Fruit fly (Drosophila melanogaster) whole organism, embryonic: Measurements from ENCODE around the gene mRpL10.
A peak's percentile ranks its signal among the peaks of the same experiment; 100 is the strongest.

ENCODE experiments used
- Bdp1 ChIP-seq: fragments of 200-800 bp; sonication (Bioruptor generic); optimal IDR thresholded peaks from 3 replicates; lab custom pipeline; 2016; ENCODE audit warnings: missing biosample characterization, missing genetic modification characterization
- CG12104 ChIP-seq: fragments of 200-800 bp; sonication (Bioruptor generic); optimal IDR thresholded peaks from 3 replicates; lab custom pipeline; 2016; ENCODE audit warnings: missing biosample characterization, missing genetic modification characterization
- CG12236 ChIP-seq: fragments of 200-800 bp; sonication (Bioruptor generic); optimal IDR thresholded peaks from 2 replicates; lab custom pipeline; 2016; ENCODE audit warnings: missing biosample characterization, missing genetic modification characterization
- CG13123 ChIP-seq: fragments of 200-800 bp; sonication (Bioruptor generic); optimal IDR thresholded peaks from 2 replicates; lab custom pipeline; 2016; ENCODE audit warnings: missing biosample characterization, missing genetic modification characterization
- CG13424 ChIP-seq: fragments of 200-800 bp; sonication (Bioruptor generic); optimal IDR thresholded peaks from 2 replicates; lab custom pipeline; 2019; ENCODE audit warnings: missing biosample characterization, mild to moderate bottlenecking, missing genetic modification characterization, moderate library complexity
- CG13775 ChIP-seq: fragments of 200-800 bp; sonication (Bioruptor generic); optimal IDR thresholded peaks from 3 replicates; lab custom pipeline; 2017; ENCODE audit warnings: missing biosample characterization, mild to moderate bottlenecking, missing genetic modification characterization
- CG14965 ChIP-seq: fragments of 200-800 bp; sonication (Bioruptor generic); optimal IDR thresholded peaks from 2 replicates; lab custom pipeline; 2016; ENCODE audit warnings: missing biosample characterization, missing genetic modification characterization, borderline replicate concordance
- CG3065 ChIP-seq: fragments of 200-800 bp; sonication (Bioruptor generic); optimal IDR thresholded peaks from 2 replicates; lab custom pipeline; 2016; ENCODE audit warnings: missing biosample characterization, missing genetic modification characterization
- CG32772 ChIP-seq: fragments of 200-800 bp; sonication (Bioruptor generic); IDR thresholded peaks from 2 replicates; pipeline ENCODE4 v1.3.6; 2022; ENCODE audit warnings: missing biosample characterization, missing genetic modification characterization
- CG33557 ChIP-seq: fragments of 200-800 bp; sonication (Bioruptor generic); optimal IDR thresholded peaks from 2 replicates; lab custom pipeline; 2019; ENCODE audit warnings: missing biosample characterization, mild to moderate bottlenecking, missing genetic modification characterization, moderate library complexity
- CG3726 ChIP-seq: fragments of 200-800 bp; sonication (Bioruptor generic); IDR thresholded peaks from 3 replicates; pipeline ENCODE4, ENCODE4 v1.3.6; 2022; ENCODE audit warnings: missing biosample characterization, missing genetic modification characterization
- CG5180 ChIP-seq: fragments of 200-800 bp; sonication (Bioruptor generic); optimal IDR thresholded peaks from 3 replicates; lab custom pipeline; 2017; ENCODE audit warnings: missing biosample characterization, missing genetic modification characterization, mild to moderate bottlenecking, moderate library complexity, missing genetic modification reagents
- CG6765 ChIP-seq: fragments of 200-800 bp; sonication (Bioruptor generic); optimal IDR thresholded peaks from 3 replicates; lab custom pipeline; 2017; ENCODE audit warnings: missing biosample characterization, mild to moderate bottlenecking, missing genetic modification characterization
- CG8359 ChIP-seq: fragments of 200-800 bp; sonication (Bioruptor generic); optimal IDR thresholded peaks from 2 replicates; lab custom pipeline; 2017; ENCODE audit warnings: missing biosample characterization, mild to moderate bottlenecking, missing genetic modification characterization, borderline replicate concordance
- CG9727 ChIP-seq: fragments of 200-800 bp; sonication (Bioruptor generic); optimal IDR thresholded peaks from 3 replicates; lab custom pipeline; 2017; ENCODE audit warnings: missing biosample characterization, mild to moderate bottlenecking, missing genetic modification characterization
- D ChIP-seq, 2 experiments: fragments of 200-800 bp in 1 of 2; fragments of >200 bp in 1 of 2; sonication (Bioruptor generic) in 1 of 2; optimal IDR thresholded peaks; 2 replicates in 1 of 2; 3 replicates in 1 of 2; lab custom pipeline; 2017; ENCODE audit warnings: mild to moderate bottlenecking in 1 of 2, missing biosample characterization in 1 of 2, missing genetic modification characterization in 1 of 2, missing genetic modification reagents in 1 of 2
- E2f2 ChIP-seq: fragments of 200-800 bp; sonication (Bioruptor generic); IDR thresholded peaks from 2 replicates; pipeline ENCODE4 v1.3.6; 2022; ENCODE audit warnings: missing biosample characterization, missing genetic modification characterization
- Fer3 ChIP-seq: fragments of 200-800 bp; sonication (Bioruptor generic); optimal IDR thresholded peaks from 2 replicates; lab custom pipeline; 2018; ENCODE audit warnings: missing biosample characterization, mild to moderate bottlenecking, missing genetic modification characterization, moderate library complexity
- Lim3 ChIP-seq: fragments of 200-800 bp; sonication (Bioruptor generic); IDR thresholded peaks from 2 replicates; pipeline ENCODE4 v1.3.6; 2022; ENCODE audit warnings: missing biosample characterization, missing genetic modification characterization
- NFAT ChIP-seq: fragments of 200-800 bp; sonication (Bioruptor generic); IDR thresholded peaks from 2 replicates; pipeline ENCODE4 v1.3.6; 2022; ENCODE audit warnings: missing biosample characterization, missing genetic modification characterization
- Spps ChIP-seq: fragments of 200-800 bp; sonication (Bioruptor generic); optimal IDR thresholded peaks from 2 replicates; lab custom pipeline; 2018; ENCODE audit warnings: missing biosample characterization, mild to moderate bottlenecking, missing genetic modification characterization
- Sry-β ChIP-seq: fragments of 200-800 bp; sonication (Bioruptor generic); optimal IDR thresholded peaks from 2 replicates; lab custom pipeline; 2018; ENCODE audit warnings: missing biosample characterization, mild to moderate bottlenecking, missing genetic modification characterization, moderate library complexity
- Vsx1 ChIP-seq: fragments of 200-800 bp; sonication (Bioruptor generic); optimal IDR thresholded peaks from 2 replicates; lab custom pipeline; 2017; ENCODE audit warnings: missing biosample characterization, mild to moderate bottlenecking, missing genetic modification characterization, missing genetic modification reagents
- ase ChIP-seq: fragments of 200-800 bp; sonication (Bioruptor generic); IDR thresholded peaks from 3 replicates; pipeline ENCODE4 v1.3.6; 2022; ENCODE audit warnings: missing biosample characterization, missing genetic modification characterization
- chif ChIP-seq, 2 experiments: fragments of 200-800 bp; sonication (Bioruptor generic); optimal IDR thresholded peaks; 3 replicates each; lab custom pipeline; 2016; ENCODE audit warnings: missing biosample characterization in 2 of 2, missing genetic modification characterization in 2 of 2
- dimm ChIP-seq: fragments of 200-800 bp; sonication (Bioruptor generic); IDR thresholded peaks from 2 replicates; pipeline ENCODE4 v1.3.6; 2022; ENCODE audit warnings: missing biosample characterization, missing genetic modification characterization
- fd102C ChIP-seq: fragments of 200-800 bp; sonication (Bioruptor generic); optimal IDR thresholded peaks from 2 replicates; lab custom pipeline; 2018; ENCODE audit warnings: missing biosample characterization, mild to moderate bottlenecking, missing genetic modification characterization, moderate library complexity
- gcm ChIP-seq: fragments of 200-800 bp; sonication (Bioruptor generic); optimal IDR thresholded peaks from 2 replicates; lab custom pipeline; 2019; ENCODE audit warnings: missing biosample characterization, mild to moderate bottlenecking, missing genetic modification characterization, moderate library complexity
- her ChIP-seq: fragments of 200-800 bp; sonication (Bioruptor generic); optimal IDR thresholded peaks from 2 replicates; lab custom pipeline; 2016; ENCODE audit warnings: missing biosample characterization, missing genetic modification characterization
- jing ChIP-seq: fragments of 200-800 bp; sonication (Bioruptor generic); optimal IDR thresholded peaks from 2 replicates; lab custom pipeline; 2018; ENCODE audit warnings: missing biosample characterization, mild to moderate bottlenecking, missing genetic modification characterization
- nerfin-1 ChIP-seq: fragments of 200-800 bp; sonication (Bioruptor generic); optimal IDR thresholded peaks from 3 replicates; lab custom pipeline; 2019; ENCODE audit warnings: missing biosample characterization, mild to moderate bottlenecking, missing genetic modification characterization, moderate library complexity
- pan ChIP-seq, 4 experiments: fragments of >200 bp in 3 of 4; fragments of 200-800 bp in 1 of 4; sonication (Bioruptor generic) in 1 of 4; optimal IDR thresholded peaks in 3 of 4; IDR thresholded peaks in 1 of 4; 2 replicates each; pipeline versions ENCODE4 v1.3.6 to Lab custom; 2017 to 2022; ENCODE audit warnings: missing biosample characterization in 2 of 4, missing genetic modification characterization in 2 of 4, mixed read lengths in 1 of 4
- pb ChIP-seq: fragments of 200-800 bp; sonication (Bioruptor generic); optimal IDR thresholded peaks from 3 replicates; lab custom pipeline; 2016; ENCODE audit warnings: missing biosample characterization, missing genetic modification characterization
- repo ChIP-seq: fragments of 200-800 bp; sonication (Bioruptor generic); optimal IDR thresholded peaks from 2 replicates; lab custom pipeline; 2016; ENCODE audit warnings: missing biosample characterization, missing genetic modification characterization
- row ChIP-seq: fragments of 200-800 bp; sonication (Bioruptor generic); IDR thresholded peaks from 3 replicates; pipeline ENCODE4 v1.3.6; 2022; ENCODE audit warnings: missing biosample characterization, missing genetic modification characterization
- sd ChIP-seq: fragments of 200-800 bp; sonication (Bioruptor generic); optimal IDR thresholded peaks from 3 replicates; lab custom pipeline; 2018; ENCODE audit warnings: missing biosample characterization, mild to moderate bottlenecking, missing genetic modification characterization, moderate library complexity
- sens ChIP-seq: fragments of 200-800 bp; sonication (Bioruptor generic); peaks from one replicate; lab custom pipeline; 2016; ENCODE audit warnings: missing biosample characterization, missing genetic modification characterization
- sens-2 ChIP-seq: fragments of 200-800 bp; sonication (Bioruptor generic); IDR thresholded peaks from 2 replicates; pipeline ENCODE4 v1.3.6; 2022; ENCODE audit warnings: missing biosample characterization, missing genetic modification characterization
- slp2 ChIP-seq: fragments of 200-800 bp; sonication (Bioruptor generic); optimal IDR thresholded peaks from 2 replicates; lab custom pipeline; 2016; ENCODE audit warnings: missing biosample characterization, missing genetic modification characterization
- sob ChIP-seq: fragments of 200-800 bp; sonication (Bioruptor generic); IDR thresholded peaks from 2 replicates; pipeline ENCODE4 v1.3.6; 2022; ENCODE audit warnings: missing biosample characterization, missing genetic modification characterization
- tap ChIP-seq: fragments of 200-800 bp; optimal IDR thresholded peaks from 3 replicates; lab custom pipeline; 2019; ENCODE audit warnings: missing biosample characterization, mild to moderate bottlenecking, missing genetic modification characterization, moderate library complexity
- tgo ChIP-seq: fragments of 200-800 bp; sonication (Bioruptor generic); IDR thresholded peaks from 3 replicates; pipeline ENCODE4 v1.3.6; 2022; ENCODE audit warnings: missing biosample characterization, missing genetic modification characterization
- toy ChIP-seq: fragments of 200-800 bp; sonication (Bioruptor generic); IDR thresholded peaks from 2 replicates; pipeline ENCODE4 v1.3.6; 2022; ENCODE audit warnings: missing biosample characterization, missing genetic modification characterization
- tx ChIP-seq: fragments of 200-800 bp; sonication (Bioruptor generic); optimal IDR thresholded peaks from 2 replicates; lab custom pipeline; 2016; ENCODE audit warnings: missing biosample characterization, missing genetic modification characterization
- unc-4 ChIP-seq: fragments of 200-800 bp; sonication (Bioruptor generic); IDR thresholded peaks from 2 replicates; pipeline ENCODE4 v1.3.6; 2022; ENCODE audit warnings: missing biosample characterization, missing genetic modification characterization; ENCODE audit not compliant: partially characterized antibody
- vvl ChIP-seq: fragments of 200-800 bp; sonication (Bioruptor generic); IDR thresholded peaks from 2 replicates; pipeline ENCODE4 v1.3.6; 2022; ENCODE audit warnings: missing biosample characterization, missing genetic modification characterization
- wdn ChIP-seq: fragments of 200-800 bp; sonication (Bioruptor generic); IDR thresholded peaks from 2 replicates; pipeline ENCODE4 v1.3.6; 2022; ENCODE audit warnings: missing biosample characterization, missing genetic modification characterization
- zfh2 ChIP-seq: fragments of 200-800 bp; sonication (Bioruptor generic); optimal IDR thresholded peaks from 2 replicates; lab custom pipeline; 2016; ENCODE audit warnings: missing biosample characterization, missing genetic modification characterization

Gene mRpL10

dm6 chr2L:166115-167069 lies 37.2 kb upstream of the mRpL10 start (continued):
- TF ChIP-seq slp2 (no peak), CG12104 (GFP tag; lab: Kevin White, UChicago) (peak; percentile 49), jing (GFP tag; lab: Kevin White, UChicago) (no peak), nerfin-1 (tag; lab: Kevin White, UChicago) (peak; percentile 73), NFAT (GFP tag; lab: Robert Waterston, UW) (no peak), row (GFP tag; lab: Robert Waterston, UW) (no peak), CG6765 (GFP tag; lab: Kevin White, UChicago) (peak; percentile 91), CG3065 (GFP tag; lab: Kevin White, UChicago) (peak; percentile 26), sens (GFP tag; lab: Kevin White, UChicago) (peak; percentile 85), tgo (no peak), CG14965 (GFP tag; lab: Kevin White, UChicago) (no peak), tx (peak; percentile 17), tap (tag; lab: Kevin White, UChicago) (peak; percentile 41), CG3726 (GFP tag; lab: Robert Waterston, UW) (no peak), CG33557 (GFP tag; lab: Kevin White, UChicago) (peak; percentile 56), fd102C (GFP tag; lab: Kevin White, UChicago) (peak; percentile 49), chif (GFP tag; optimal IDR thresholded peaks at IDR 0.05; lab: Kevin White, UChicago) (peak in 1 of 2 experiments; percentile 50), ase (GFP tag; lab: Robert Waterston, UW) (no peak), CG32772 (GFP tag; lab: Robert Waterston, UW) (no peak), pb (GFP tag; lab: Kevin White, UChicago) (peak; percentile 47), CG13424 (tag; lab: Kevin White, UChicago) (peak; percentile 62), CG5180 (peak; percentile 75), unc-4 (no peak), CG12236 (GFP tag; lab: Kevin White, UChicago) (peak; percentile 59), E2f2 (GFP tag; lab: Robert Waterston, UW) (no peak), CG8359 (no peak), CG13775 (GFP tag; lab: Kevin White, UChicago) (peak; percentile 58), Lim3 (no peak), Sry-β (GFP tag; lab: Kevin White, UChicago) (peak; percentile 17), her (GFP tag; lab: Kevin White, UChicago) (peak; percentile 68), Spps (tag; lab: Kevin White, UChicago) (peak; percentile 57), Fer3 (tag; lab: Kevin White, UChicago) (peak; percentile 72), dimm (GFP tag; lab: Robert Waterston, UW) (no peak), sd (tag; lab: Kevin White, UChicago) (peak; percentile 84), sens-2 (GFP tag; lab: Robert Waterston, UW) (no peak), D (optimal IDR thresholded peaks at IDR 0.05; lab: Kevin White, UChicago) (no peak), D (GFP tag; optimal IDR thresholded peaks at IDR 0.05; lab: Kevin White, UChicago) (peak; percentile 61), wdn (GFP tag; lab: Robert Waterston, UW) (no peak), sob (GFP tag; lab: Robert Waterston, UW) (no peak), gcm (GFP tag; lab: Kevin White, UChicago) (peak; percentile 52), CG13123 (GFP tag; lab: Kevin White, UChicago) (peak; percentile 51), Vsx1 (peak; percentile 84), repo (GFP tag; lab: Kevin White, UChicago) (peak; percentile 65), CG9727 (GFP tag; lab: Kevin White, UChicago) (peak; percentile 85), zfh2 (GFP tag; lab: Kevin White, UChicago) (peak; percentile 45), pan (optimal IDR thresholded peaks at IDR 0.05; lab: Kevin White, UChicago) (no peak), pan (GFP tag; optimal IDR thresholded peaks at IDR 0.05 in 1 of 2, IDR thresholded peaks at IDR 0.05 in 1 of 2) (no peak), toy (no peak), vvl (GFP tag; lab: Robert Waterston, UW) (no peak), Bdp1 (GFP tag; lab: Kevin White, UChicago) (no peak)
